Worm (Caenorhabditis elegans): Measurements from ENCODE around the gene F17E9.3.

The F17E9.3 gene

ce11 chrIV:8325667-8326066 is 29.0 kb upstream of the F17E9.3 start, which contains the start of gene F35H10.3:
TSS of gene F35H10.3 (plus strand) at chrIV:8325967.
- TF ChIP-seq daf-12 (tag; optimal IDR thresholded peaks at IDR 0.05), result no peak
- no peak for TF ChIP-seq mxl-2 (GFP tag; conservative IDR thresholded peaks at IDR 0.05)
- TF ChIP-seq nhr-76 (tag; optimal IDR thresholded peaks at IDR 0.05), result no peak
- no peak for TF ChIP-seq F44E2.7 (GFP tag; IDR thresholded peaks at IDR 0.05)
- TF ChIP-seq lin-15B (tag; optimal IDR thresholded peaks at IDR 0.05), result no peak
- no peak for TF ChIP-seq gei-8 (GFP tag; optimal IDR thresholded peaks at IDR 0.05)
- no peak for TF ChIP-seq fkh-10 (GFP tag; optimal IDR thresholded peaks at IDR 0.05)
- no peak for TF ChIP-seq ZK546.5 (tag; optimal IDR thresholded peaks at IDR 0.05)
- no peak for TF ChIP-seq F10B5.3 (tag; optimal IDR thresholded peaks at IDR 0.05)
- TF ChIP-seq snpc-1.2 (GFP tag; IDR thresholded peaks at IDR 0.05), result no peak
- no peak for TF ChIP-seq egl-43 (GFP tag; IDR thresholded peaks at IDR 0.05)
- TF ChIP-seq ceh-82 (tag; optimal IDR thresholded peaks at IDR 0.05), result no peak
- no peak for TF ChIP-seq dmd-9 (GFP tag; IDR thresholded peaks at IDR 0.05)
- no peak for TF ChIP-seq madf-9 (GFP tag; conservative IDR thresholded peaks at IDR 0.05)
- no peak for TF ChIP-seq pqm-1 (tag; optimal IDR thresholded peaks at IDR 0.05)
- no peak for TF ChIP-seq unc-130 (GFP tag; optimal IDR thresholded peaks at IDR 0.05)
- TF ChIP-seq ceh-28 (tag; optimal IDR thresholded peaks at IDR 0.05), result no peak
- TF ChIP-seq rbr-2 (tag; optimal IDR thresholded peaks at IDR 0.05), result no peak
- TF ChIP-seq ceh-62 (tag; optimal IDR thresholded peaks at IDR 0.05), result no peak

- TF ChIP-seq mdl-1 (tag; optimal IDR thresholded peaks at IDR 0.05) (no peak), duxl-1 (tag; optimal IDR thresholded peaks at IDR 0.05; ENCODE audit: poor library complexity) (no peak), Y48G9A.11 (GFP tag; IDR thresholded peaks at IDR 0.05) (no peak), gei-8 (GFP tag; optimal IDR thresholded peaks at IDR 0.05) (no peak), ceh-28 (tag; optimal IDR thresholded peaks at IDR 0.05) (no peak), jun-1 (tag; optimal IDR thresholded peaks at IDR 0.05) (no peak), R02D3.7 (tag; optimal IDR thresholded peaks at IDR 0.05) (no peak)
Measured at ce11 chrIV:8328913-8329312, 25.8 kb upstream of the F17E9.3 start, which contains the start of gene F35H10.2. TSS of gene F35H10.2 (plus strand) at chrIV:8329213.

DNA sequence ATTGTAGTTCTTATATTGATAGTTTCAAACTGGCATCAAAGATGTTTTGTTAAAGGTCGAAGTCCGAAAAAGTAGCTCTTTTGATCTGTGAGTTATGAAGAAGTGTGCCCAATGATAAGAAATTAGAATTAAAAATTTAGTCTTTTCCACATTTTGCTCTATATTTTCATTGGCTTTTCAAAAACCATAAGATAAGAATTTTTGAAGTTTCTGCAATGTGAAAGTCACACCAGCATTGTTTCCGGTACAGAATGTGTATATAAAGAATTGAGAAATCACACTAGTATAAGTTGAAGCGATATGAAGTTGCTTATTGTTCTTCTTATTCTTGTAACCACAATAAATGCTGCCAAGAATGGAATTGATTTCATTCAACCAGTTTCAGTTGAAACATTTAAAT is 22.1 kb upstream of the F17E9.3 start, which contains the start of gene lys-10:
Gene lys-10 (plus strand): TSS at position 301 of the 400 bp plus-strand sequence.
- TF ChIP-seq D1046.2 (GFP tag; IDR thresholded peaks at IDR 0.05) (no peak), lir-3 (tag; optimal IDR thresholded peaks at IDR 0.05) (no peak), nhr-42 (GFP tag; IDR thresholded peaks at IDR 0.05) (no peak), php-3 (GFP tag; IDR thresholded peaks at IDR 0.05) (no peak), rbr-2 (tag; optimal IDR thresholded peaks at IDR 0.05) (no peak), ceh-82 (tag; optimal IDR thresholded peaks at IDR 0.05) (no peak), ctbp-1 (GFP tag; IDR thresholded peaks at IDR 0.05) (no peak), snpc-4 (tag; optimal IDR thresholded peaks at IDR 0.05) (no peak), nhr-25 (tag; optimal IDR thresholded peaks at IDR 0.05; ENCODE audit: borderline replicate concordance, insufficient read depth) (no peak), daf-19 (GFP tag; conservative IDR thresholded peaks at IDR 0.05) (no peak), dmd-9 (GFP tag; IDR thresholded peaks at IDR 0.05) (no peak), cey-2 (tag; optimal IDR thresholded peaks at IDR 0.05; ENCODE audit: borderline replicate concordance, insufficient read depth) (no peak), lsy-2 (tag; optimal IDR thresholded peaks at IDR 0.05) (no peak), tra-1 (GFP tag; IDR thresholded peaks at IDR 0.05) (no peak), gei-8 (GFP tag; optimal IDR thresholded peaks at IDR 0.05) (no peak), nhr-77 (tag; optimal IDR thresholded peaks at IDR 0.05) (no peak), saeg-2 (GFP tag; IDR thresholded peaks at IDR 0.05) (no peak), spr-1 (tag; optimal IDR thresholded peaks at IDR 0.05) (no peak), zip-2 (tag; optimal IDR thresholded peaks at IDR 0.05) (no peak), zfp-3 (GFP tag; conservative IDR thresholded peaks at IDR 0.05) (no peak)
